Fruit fly (Drosophila melanogaster) whole organism, embryonic: Measurements from ENCODE around the gene Cwc25.

ENCODE experiments used
- Atf6 ChIP-seq: fragments of 200-800 bp; sonication (Bioruptor generic); IDR thresholded peaks from 2 replicates; pipeline ENCODE4 v1.3.6; 2022; ENCODE audit warnings: missing biosample characterization, missing genetic modification characterization
- CG11696 ChIP-seq: fragments of 200-800 bp; sonication (Bioruptor generic); IDR thresholded peaks from 2 replicates; pipeline ENCODE4 v1.3.6; 2022; ENCODE audit warnings: missing biosample characterization, missing genetic modification characterization
- CG12219 ChIP-seq: fragments of 200-800 bp; sonication (Bioruptor generic); optimal IDR thresholded peaks from 3 replicates; lab custom pipeline; 2018; ENCODE audit warnings: missing biosample characterization, mild to moderate bottlenecking, missing genetic modification characterization
- CG13123 ChIP-seq: fragments of 200-800 bp; sonication (Bioruptor generic); optimal IDR thresholded peaks from 2 replicates; lab custom pipeline; 2016; ENCODE audit warnings: missing biosample characterization, missing genetic modification characterization
- CG13287 ChIP-seq: fragments of 200-800 bp; sonication (Bioruptor generic); IDR thresholded peaks from 2 replicates; pipeline ENCODE4 v1.3.6; 2022; ENCODE audit warnings: missing biosample characterization, missing genetic modification characterization; ENCODE audit not compliant: partially characterized antibody
- CG14014 ChIP-seq: fragments of 200-800 bp; sonication (Bioruptor generic); IDR thresholded peaks from 2 replicates; pipeline ENCODE4 v1.3.6; 2022; ENCODE audit warnings: missing biosample characterization, missing genetic modification characterization
- CG15696 ChIP-seq: fragments of 200-800 bp; sonication (Bioruptor generic); optimal IDR thresholded peaks from 2 replicates; lab custom pipeline; 2019; ENCODE audit warnings: missing biosample characterization, mild to moderate bottlenecking, missing genetic modification characterization, moderate library complexity
- CG16863 ChIP-seq: fragments of 200-800 bp; sonication (Bioruptor generic); optimal IDR thresholded peaks from 3 replicates; lab custom pipeline; 2016; ENCODE audit warnings: missing biosample characterization, missing genetic modification characterization
- CG1792 ChIP-seq: fragments of 200-800 bp; sonication (Bioruptor generic); optimal IDR thresholded peaks from 2 replicates; lab custom pipeline; 2016; ENCODE audit warnings: missing biosample characterization, missing genetic modification characterization
- CG18476 ChIP-seq: fragments of 200-800 bp; sonication (Bioruptor generic); optimal IDR thresholded peaks from 2 replicates; lab custom pipeline; 2016; ENCODE audit warnings: missing biosample characterization, mild to moderate bottlenecking, missing genetic modification characterization
- CG3407 ChIP-seq: fragments of 200-800 bp; sonication (Bioruptor generic); optimal IDR thresholded peaks from 2 replicates; lab custom pipeline; 2018; ENCODE audit warnings: missing biosample characterization, mild to moderate bottlenecking, missing genetic modification characterization
- CG42726 ChIP-seq: fragments of 200-800 bp; sonication (Bioruptor generic); IDR thresholded peaks from 2 replicates; pipeline ENCODE4 v1.3.6; 2022; ENCODE audit warnings: missing biosample characterization, missing genetic modification characterization; ENCODE audit not compliant: partially characterized antibody
- CG4730 ChIP-seq: fragments of 200-800 bp; sonication (Bioruptor generic); IDR thresholded peaks from 2 replicates; pipeline ENCODE4 v1.3.6; 2022; ENCODE audit warnings: missing biosample characterization, missing genetic modification characterization
- CG6175 ChIP-seq: fragments of 200-800 bp; sonication (Bioruptor generic); IDR thresholded peaks from 3 replicates; pipeline ENCODE4 v1.3.6; 2022; ENCODE audit warnings: missing biosample characterization, missing genetic modification characterization
- CG6689 ChIP-seq: fragments of 200-800 bp; sonication (Bioruptor generic); IDR thresholded peaks from 2 replicates; pipeline ENCODE4 v1.3.6; 2022; ENCODE audit warnings: missing biosample characterization, missing genetic modification characterization
- CG6813 ChIP-seq: fragments of 200-800 bp; sonication (Bioruptor generic); optimal IDR thresholded peaks from 2 replicates; lab custom pipeline; 2017; ENCODE audit warnings: missing biosample characterization, missing genetic modification characterization, mild to moderate bottlenecking, moderate library complexity, missing genetic modification reagents
- CG7372 ChIP-seq: fragments of 200-800 bp; sonication (Bioruptor generic); IDR thresholded peaks from 2 replicates; pipeline ENCODE4 v1.3.6; 2022; ENCODE audit warnings: missing biosample characterization, missing genetic modification characterization
- CG8089 ChIP-seq: fragments of 200-800 bp; sonication (Bioruptor generic); optimal IDR thresholded peaks from 3 replicates; lab custom pipeline; 2016; ENCODE audit warnings: missing biosample characterization, missing genetic modification characterization
- CG8359 ChIP-seq: fragments of 200-800 bp; sonication (Bioruptor generic); optimal IDR thresholded peaks from 2 replicates; lab custom pipeline; 2017; ENCODE audit warnings: missing biosample characterization, mild to moderate bottlenecking, missing genetic modification characterization, borderline replicate concordance
- CG9817 ChIP-seq: fragments of 200-800 bp; sonication (Bioruptor generic); optimal IDR thresholded peaks from 2 replicates; lab custom pipeline; 2018; ENCODE audit warnings: missing biosample characterization, mild to moderate bottlenecking, missing genetic modification characterization, moderate library complexity
- CTCF ChIP-seq: fragments of 200-800 bp; sonication (Bioruptor generic); optimal IDR thresholded peaks from 2 replicates; lab custom pipeline; 2017; ENCODE audit warnings: missing biosample characterization, mild to moderate bottlenecking, missing genetic modification characterization, moderate library complexity
- D19A ChIP-seq: fragments of 200-800 bp; optimal IDR thresholded peaks from 3 replicates; lab custom pipeline; 2019; ENCODE audit warnings: missing biosample characterization, mild to moderate bottlenecking, missing genetic modification characterization, moderate library complexity
- Doc2 ChIP-seq: fragments of 200-800 bp; sonication (Bioruptor generic); IDR thresholded peaks from 2 replicates; pipeline ENCODE4 v1.3.6; 2022; ENCODE audit warnings: missing biosample characterization, missing genetic modification characterization
- Elba2 ChIP-seq: fragments of 200-800 bp; sonication (Bioruptor generic); optimal IDR thresholded peaks from 3 replicates; lab custom pipeline; 2016; ENCODE audit warnings: missing biosample characterization, missing genetic modification characterization
- HLH54F ChIP-seq: fragments of 200-800 bp; sonication (Bioruptor generic); optimal IDR thresholded peaks from 3 replicates; lab custom pipeline; 2016; ENCODE audit warnings: missing biosample characterization, missing genetic modification characterization
- Hr78 ChIP-seq, 2 experiments: fragments of 200-800 bp in 1 of 2; fragments of >200 bp in 1 of 2; sonication (Bioruptor generic) in 1 of 2; optimal IDR thresholded peaks; 2 replicates each; lab custom pipeline; 2017 to 2019; ENCODE audit warnings: missing biosample characterization in 2 of 2, missing genetic modification characterization in 2 of 2, mild to moderate bottlenecking in 1 of 2, moderate library complexity in 1 of 2
- Lpt ChIP-seq: fragments of >200 bp; optimal IDR thresholded peaks from 2 replicates; lab custom pipeline; 2018; ENCODE audit warnings: missing biosample characterization, missing genetic modification characterization
- Meics ChIP-seq: fragments of 200-800 bp; sonication (Bioruptor generic); optimal IDR thresholded peaks from 2 replicates; lab custom pipeline; 2017; ENCODE audit warnings: missing biosample characterization, mild to moderate bottlenecking, missing genetic modification characterization
- NC2α ChIP-seq: fragments of 200-800 bp; sonication (Bioruptor generic); optimal IDR thresholded peaks from 2 replicates; lab custom pipeline; 2016; ENCODE audit warnings: missing biosample characterization, missing genetic modification characterization
- Optix ChIP-seq: fragments of 200-800 bp; sonication (Bioruptor generic); IDR thresholded peaks from 3 replicates; pipeline ENCODE4 v1.3.6; 2022; ENCODE audit warnings: missing biosample characterization, missing genetic modification characterization
- Ravus ChIP-seq: fragments of 200-800 bp; sonication (Bioruptor generic); IDR thresholded peaks from 2 replicates; pipeline ENCODE4 v1.3.6; 2022; ENCODE audit warnings: missing biosample characterization, missing genetic modification characterization
- Rx ChIP-seq: fragments of 200-800 bp; sonication (Bioruptor generic); IDR thresholded peaks from 2 replicates; pipeline ENCODE4 v1.3.6; 2022; ENCODE audit warnings: missing biosample characterization, missing genetic modification characterization
- abd-A ChIP-seq: fragments of 200-800 bp; sonication (Bioruptor generic); optimal IDR thresholded peaks from 3 replicates; lab custom pipeline; 2019; ENCODE audit warnings: missing biosample characterization, mild to moderate bottlenecking, missing genetic modification characterization, moderate library complexity
- ap ChIP-seq: fragments of 200-800 bp; sonication (Bioruptor generic); IDR thresholded peaks from 2 replicates; pipeline ENCODE4 v1.3.6; 2022; ENCODE audit warnings: missing biosample characterization, missing genetic modification characterization
- bab2 ChIP-seq: fragments of 200-800 bp; sonication (Bioruptor generic); optimal IDR thresholded peaks from 2 replicates; lab custom pipeline; 2016; ENCODE audit warnings: missing biosample characterization, missing genetic modification characterization
- chif ChIP-seq, 2 experiments: fragments of 200-800 bp; sonication (Bioruptor generic); optimal IDR thresholded peaks; 3 replicates each; lab custom pipeline; 2016; ENCODE audit warnings: missing biosample characterization in 2 of 2, missing genetic modification characterization in 2 of 2
- fd64A ChIP-seq: fragments of 200-800 bp; sonication (Bioruptor generic); optimal IDR thresholded peaks from 3 replicates; lab custom pipeline; 2018; ENCODE audit warnings: missing biosample characterization, mild to moderate bottlenecking, missing genetic modification characterization
- gsb-n ChIP-seq: fragments of 200-800 bp; sonication (Bioruptor generic); optimal IDR thresholded peaks from 3 replicates; lab custom pipeline; 2018; ENCODE audit warnings: missing biosample characterization, mild to moderate bottlenecking, missing genetic modification characterization
- kah ChIP-seq: fragments of 200-800 bp; sonication (Bioruptor generic); optimal IDR thresholded peaks from 2 replicates; lab custom pipeline; 2018; ENCODE audit warnings: missing biosample characterization, mild to moderate bottlenecking, missing genetic modification characterization
- kay ChIP-seq: fragments of 200-800 bp; sonication (Bioruptor generic); optimal IDR thresholded peaks from 2 replicates; lab custom pipeline; 2016; ENCODE audit warnings: missing biosample characterization, missing genetic modification characterization
- maf-S ChIP-seq: fragments of 200-800 bp; sonication (Bioruptor generic); optimal IDR thresholded peaks from 2 replicates; lab custom pipeline; 2016; ENCODE audit warnings: missing biosample characterization, missing genetic modification characterization
- nerfin-1 ChIP-seq: fragments of 200-800 bp; sonication (Bioruptor generic); optimal IDR thresholded peaks from 3 replicates; lab custom pipeline; 2019; ENCODE audit warnings: missing biosample characterization, mild to moderate bottlenecking, missing genetic modification characterization, moderate library complexity
- psq ChIP-seq: fragments of 200-800 bp; sonication (Bioruptor generic); optimal IDR thresholded peaks from 2 replicates; lab custom pipeline; 2017; ENCODE audit warnings: missing biosample characterization, missing genetic modification characterization
- pum ChIP-seq: fragments of 200-800 bp; sonication (Bioruptor generic); optimal IDR thresholded peaks from 2 replicates; lab custom pipeline; 2016; ENCODE audit warnings: missing biosample characterization, missing genetic modification characterization
- repo ChIP-seq: fragments of 200-800 bp; sonication (Bioruptor generic); optimal IDR thresholded peaks from 2 replicates; lab custom pipeline; 2016; ENCODE audit warnings: missing biosample characterization, missing genetic modification characterization
- toy ChIP-seq: fragments of 200-800 bp; sonication (Bioruptor generic); IDR thresholded peaks from 2 replicates; pipeline ENCODE4 v1.3.6; 2022; ENCODE audit warnings: missing biosample characterization, missing genetic modification characterization
- trh ChIP-seq: fragments of 200-800 bp; sonication (Bioruptor generic); optimal IDR thresholded peaks from 2 replicates; lab custom pipeline; 2016; ENCODE audit warnings: missing biosample characterization, missing genetic modification characterization
- vnd ChIP-seq: fragments of 200-800 bp; sonication (Bioruptor generic); IDR thresholded peaks from 3 replicates; pipeline ENCODE4 v1.3.6; 2022; ENCODE audit warnings: missing biosample characterization, missing genetic modification characterization; ENCODE audit not compliant: partially characterized antibody
- zen ChIP-seq: fragments of 200-800 bp; sonication (Bioruptor generic); optimal IDR thresholded peaks from 3 replicates; lab custom pipeline; 2018; ENCODE audit warnings: missing biosample characterization, mild to moderate bottlenecking, missing genetic modification characterization, moderate library complexity

Gene Cwc25

dm6 chr2L:2765659-2766373 lies 20.9 kb downstream of the Cwc25 start, which contains the start of the genes Snx21 and aph-1 (continued):
- TF ChIP-seq Optix (GFP tag; lab: Robert Waterston, UW) (peak; percentile 78; the same call in 2 of the 3 replicates), chif (GFP tag; optimal IDR thresholded peaks at IDR 0.05; lab: Kevin White, UChicago) (peak; percentile 76 to 91), D19A (tag; lab: Kevin White, UChicago) (peak; percentile 100), CG9817 (tag; lab: Kevin White, UChicago) (peak; percentile 91), psq (peak; percentile 77), HLH54F (peak; percentile 93), gsb-n (tag; lab: Kevin White, UChicago) (peak; percentile 90), pum (GFP tag; lab: Kevin White, UChicago) (peak; percentile 92), CG42726 (GFP tag; lab: Robert Waterston, UW) (no peak), CG6175 (GFP tag; lab: Robert Waterston, UW) (peak; percentile 60), vnd (GFP tag; lab: Robert Waterston, UW) (no peak), Meics (GFP tag; lab: Kevin White, UChicago) (peak; percentile 93), CG14014 (GFP tag; lab: Robert Waterston, UW) (peak; percentile 85), trh (GFP tag; lab: Kevin White, UChicago) (peak; percentile 83), CG8359 (peak; percentile 82), Ravus (GFP tag; lab: Robert Waterston, UW) (peak; percentile 65), repo (GFP tag; lab: Kevin White, UChicago) (peak; percentile 80), CG3407 (GFP tag; lab: Kevin White, UChicago) (peak; percentile 83), NC2α (GFP tag; lab: Kevin White, UChicago) (peak; percentile 79), CG13287 (peak; percentile 28; the same call in 1 of the 2 replicates), CG8089 (GFP tag; lab: Kevin White, UChicago) (peak; percentile 81), CG4730 (GFP tag; lab: Robert Waterston, UW) (peak; percentile 79), CG1792 (GFP tag; lab: Kevin White, UChicago) (peak; percentile 76), CG6689 (GFP tag; lab: Robert Waterston, UW) (peak; percentile 91), CG16863 (GFP tag; lab: Kevin White, UChicago) (peak; percentile 85), CG7372 (peak; percentile 85), CG18476 (GFP tag; lab: Kevin White, UChicago) (peak; percentile 86), CG15696 (tag; lab: Kevin White, UChicago) (peak; percentile 91), CG12219 (GFP tag; lab: Kevin White, UChicago) (peak; percentile 83), Atf6 (peak; percentile 89), nerfin-1 (tag; lab: Kevin White, UChicago) (peak; percentile 89), CG6813 (peak; percentile 84), Lpt (no peak), maf-S (GFP tag; lab: Kevin White, UChicago) (peak; percentile 89), toy (GFP tag; lab: Robert Waterston, UW) (peak; percentile 78), Hr78 (GFP tag; optimal IDR thresholded peaks at IDR 0.05; lab: Kevin White, UChicago) (peak in 1 of 2 experiments; percentile 58), Elba2 (GFP tag; lab: Kevin White, UChicago) (no peak), kah (GFP tag; lab: Kevin White, UChicago) (peak; percentile 84), CG13123 (GFP tag; lab: Kevin White, UChicago) (peak; percentile 76), Doc2 (GFP tag; lab: Robert Waterston, UW) (0 out of 2 replicates have a peak, but pooled peaks have one; percentile 47), kay (GFP tag; lab: Kevin White, UChicago) (peak; percentile 92), CG11696 (GFP tag; lab: Robert Waterston, UW) (no peak; the same call in 1 of the 2 replicates), Rx (peak; percentile 84), CTCF (GFP tag; lab: Kevin White, UChicago) (peak; percentile 49), ap (GFP tag; lab: Robert Waterston, UW) (peak; percentile 63), abd-A (tag; lab: Kevin White, UChicago) (peak; percentile 85), zen (peak; percentile 89), fd64A (peak; percentile 42), bab2 (peak; percentile 89)
